Worm (Caenorhabditis elegans) whole organism, L2 larva: ENCODE results near the gene bris-1.

Source experiments
- C34F6.9 ChIP-seq: fragments of 150-350 bp; optimal IDR thresholded peaks from 2 replicates; lab custom pipeline; 2014; ENCODE audit warnings: missing biosample characterization, missing genetic modification characterization
- F13H6.1 ChIP-seq: sonication (generic microtip); optimal IDR thresholded peaks from 2 replicates; lab custom pipeline; 2016; ENCODE audit warnings: missing genetic modification characterization, missing compliant biosample characterization
- R02D3.7 ChIP-seq: fragments of 150-350 bp; optimal IDR thresholded peaks from 2 replicates; lab custom pipeline; 2014; ENCODE audit warnings: missing biosample characterization, missing genetic modification characterization
- ZK546.5 ChIP-seq: sonication (generic microtip); optimal IDR thresholded peaks from 2 replicates; lab custom pipeline; 2017; ENCODE audit warnings: missing biosample characterization, missing genetic modification characterization
- alr-1 ChIP-seq: fragments of 150-350 bp; optimal IDR thresholded peaks from 2 replicates; lab custom pipeline; 2014; ENCODE audit warnings: missing biosample characterization, missing genetic modification characterization
- aly-2 ChIP-seq: fragments of 150-350 bp; optimal IDR thresholded peaks from 2 replicates; lab custom pipeline; 2014; ENCODE audit warnings: missing biosample characterization, missing genetic modification characterization
- ama-1 ChIP-seq: fragments of 150-350 bp; optimal IDR thresholded peaks from 2 replicates; lab custom pipeline; 2018; ENCODE audit warnings: inconsistent platforms
- blmp-1 ChIP-seq: sonication (generic microtip); optimal IDR thresholded peaks from 2 replicates; lab custom pipeline; 2017; ENCODE audit warnings: missing genetic modification characterization, mild to moderate bottlenecking, missing compliant biosample characterization, antibody characterized with exemption, moderate library complexity; ENCODE audit not compliant: insufficient read depth
- ceh-16 ChIP-seq: fragments of 150-350 bp; optimal IDR thresholded peaks from 2 replicates; lab custom pipeline; 2014; ENCODE audit warnings: missing biosample characterization, missing genetic modification characterization
- ceh-82 ChIP-seq: fragments of 150-350 bp; optimal IDR thresholded peaks from 2 replicates; lab custom pipeline; 2014; ENCODE audit warnings: missing biosample characterization, missing genetic modification characterization
- crh-2 ChIP-seq: sonication (generic microtip); optimal IDR thresholded peaks from 2 replicates; lab custom pipeline; 2017; ENCODE audit warnings: missing biosample characterization, missing genetic modification characterization
- dmd-4 ChIP-seq: sonication (generic microtip); optimal IDR thresholded peaks from 2 replicates; lab custom pipeline; 2017; ENCODE audit warnings: missing biosample characterization, missing genetic modification characterization
- egl-27 ChIP-seq: sonication (generic microtip); optimal IDR thresholded peaks from 3 replicates; lab custom pipeline; 2017; ENCODE audit warnings: missing biosample characterization, missing genetic modification reagents, missing genetic modification characterization
- elt-1 ChIP-seq: fragments of 150-350 bp; optimal IDR thresholded peaks from 2 replicates; lab custom pipeline; 2014; ENCODE audit warnings: missing biosample characterization, missing genetic modification characterization
- elt-3 ChIP-seq: sonication (generic microtip); optimal IDR thresholded peaks from 2 replicates; lab custom pipeline; 2017; ENCODE audit warnings: missing biosample characterization, missing genetic modification characterization
- fos-1 ChIP-seq: fragments of 150-350 bp; optimal IDR thresholded peaks from 2 replicates; lab custom pipeline; 2014; ENCODE audit warnings: missing biosample characterization, missing genetic modification characterization
- lin-11 ChIP-seq: fragments of 150-350 bp; sonication (generic microtip); optimal IDR thresholded peaks from 2 replicates; lab custom pipeline; 2014; ENCODE audit warnings: missing biosample characterization, missing genetic modification characterization, inconsistent platforms, mixed read lengths
- lin-13 ChIP-seq: fragments of 150-350 bp; optimal IDR thresholded peaks from 2 replicates; lab custom pipeline; 2014; ENCODE audit warnings: missing biosample characterization, missing genetic modification reagents, missing genetic modification characterization
- lsy-2 ChIP-seq, 2 experiments: fragments of 150-350 bp in 1 of 2; sonication (generic microtip) in 1 of 2; optimal IDR thresholded peaks; 2 replicates each; lab custom pipeline; 2014 to 2017; ENCODE audit warnings: missing biosample characterization in 2 of 2, missing genetic modification characterization in 2 of 2
- mab-5 ChIP-seq: fragments of 150-350 bp; optimal IDR thresholded peaks from 2 replicates; lab custom pipeline; 2014; ENCODE audit warnings: missing biosample characterization, missing genetic modification characterization
- mdl-1 ChIP-seq, 2 experiments: fragments of 150-350 bp in 1 of 2; sonication (generic microtip) in 1 of 2; optimal IDR thresholded peaks; 2 replicates each; lab custom pipeline; 2017; ENCODE audit warnings: missing biosample characterization in 2 of 2, missing genetic modification characterization in 2 of 2
- nhr-10 ChIP-seq: sonication (generic microtip); optimal IDR thresholded peaks from 2 replicates; lab custom pipeline; 2017; ENCODE audit warnings: missing biosample characterization, missing genetic modification characterization
- nhr-11 ChIP-seq: fragments of 150-350 bp; optimal IDR thresholded peaks from 2 replicates; lab custom pipeline; 2014; ENCODE audit warnings: missing biosample characterization, missing genetic modification characterization
- nhr-12 ChIP-seq: fragments of 150-350 bp; optimal IDR thresholded peaks from 2 replicates; lab custom pipeline; 2014; ENCODE audit warnings: missing biosample characterization, missing genetic modification characterization
- nhr-129 ChIP-seq: fragments of 150-350 bp; optimal IDR thresholded peaks from 2 replicates; lab custom pipeline; 2014; ENCODE audit warnings: missing biosample characterization, missing genetic modification characterization
- nhr-21 ChIP-seq: fragments of 150-350 bp; optimal IDR thresholded peaks from 2 replicates; lab custom pipeline; 2014; ENCODE audit warnings: missing biosample characterization, missing genetic modification characterization
- nhr-237 ChIP-seq: fragments of 150-350 bp; optimal IDR thresholded peaks from 2 replicates; lab custom pipeline; 2014; ENCODE audit warnings: missing biosample characterization, missing genetic modification characterization
- nhr-25 ChIP-seq: fragments of 150-350 bp; sonication (generic microtip); optimal IDR thresholded peaks from 3 replicates; lab custom pipeline; 2014; ENCODE audit warnings: missing biosample characterization, missing genetic modification characterization
- nhr-6 ChIP-seq: fragments of 150-350 bp; optimal IDR thresholded peaks from 2 replicates; lab custom pipeline; 2014; ENCODE audit warnings: missing biosample characterization, missing genetic modification characterization
- nhr-77 ChIP-seq: fragments of 150-350 bp; optimal IDR thresholded peaks from 2 replicates; lab custom pipeline; 2014; ENCODE audit warnings: missing biosample characterization, missing genetic modification characterization
- skn-1 ChIP-seq: sonication (generic microtip); optimal IDR thresholded peaks from 2 replicates; lab custom pipeline; 2017; ENCODE audit warnings: missing biosample characterization, missing genetic modification characterization
- sma-3 ChIP-seq: sonication (generic microtip); optimal IDR thresholded peaks from 2 replicates; lab custom pipeline; 2016; ENCODE audit warnings: missing genetic modification reagents, missing genetic modification characterization, missing compliant biosample characterization
- sma-9 ChIP-seq, 2 experiments: fragments of 150-350 bp in 1 of 2; sonication (generic microtip) in 1 of 2; optimal IDR thresholded peaks; 2 replicates each; lab custom pipeline; 2014 to 2016; ENCODE audit warnings: missing genetic modification characterization in 2 of 2, mild to moderate bottlenecking in 1 of 2, missing biosample characterization in 1 of 2, missing compliant biosample characterization in 1 of 2, missing genetic modification reagents in 1 of 2, moderate library complexity in 1 of 2
- snpc-4 ChIP-seq: fragments of 150-350 bp; optimal IDR thresholded peaks from 2 replicates; lab custom pipeline; 2014; ENCODE audit warnings: missing biosample characterization, missing genetic modification characterization
- unc-39 ChIP-seq: fragments of 150-350 bp; optimal IDR thresholded peaks from 2 replicates; lab custom pipeline; 2014; ENCODE audit warnings: missing biosample characterization, missing genetic modification characterization
- unc-55 ChIP-seq: fragments of 150-350 bp; sonication (generic microtip); optimal IDR thresholded peaks from 3 replicates; lab custom pipeline; 2014; ENCODE audit warnings: missing biosample characterization, missing genetic modification reagents, missing genetic modification characterization
- unc-62 ChIP-seq: fragments of 150-350 bp; optimal IDR thresholded peaks from 2 replicates; lab custom pipeline; 2014; ENCODE audit warnings: missing biosample characterization, missing genetic modification reagents, missing genetic modification characterization
- ztf-11 ChIP-seq: sonication (generic microtip); optimal IDR thresholded peaks from 2 replicates; lab custom pipeline; 2017; ENCODE audit warnings: missing biosample characterization, missing genetic modification characterization

bris-1 gene

ce11 chrIV:3843019-3843527 lies 23.9 kb upstream of the bris-1 start:
- TF ChIP-seq egl-27 (tag; lab: Kevin White, UChicago) (no peak), lsy-2 (tag; optimal IDR thresholded peaks at IDR 0.05; lab: Kevin White, UChicago) (no peak), ZK546.5 (tag; lab: Kevin White, UChicago) (no peak), lin-13 (GFP tag; lab: Kevin White, UChicago) (no peak), nhr-25 (tag; lab: Kevin White, UChicago) (no peak), elt-3 (tag; lab: Kevin White, UChicago) (no peak)

ce11 chrIV:3841607-3842006 lies 22.5 kb upstream of the bris-1 start:
- TF ChIP-seq R02D3.7 (tag; lab: Kevin White, UChicago) = no peak
- no peak for TF ChIP-seq sma-9 (GFP tag; optimal IDR thresholded peaks at IDR 0.05; lab: Kevin White, UChicago)
- TF ChIP-seq sma-9 (tag; optimal IDR thresholded peaks at IDR 0.05; lab: Kevin White, UChicago) = no peak
- no peak for TF ChIP-seq dmd-4
- TF ChIP-seq crh-2 (tag; lab: Kevin White, UChicago) = no peak
- no peak for TF ChIP-seq nhr-129
- TF ChIP-seq skn-1 (tag; lab: Kevin White, UChicago) = no peak
- no peak for TF ChIP-seq C34F6.9 (tag; lab: Kevin White, UChicago)
- no peak for TF ChIP-seq unc-39 (tag; lab: Kevin White, UChicago)
- TF ChIP-seq blmp-1 (tag; lab: Kevin White, UChicago) = no peak
- no peak for TF ChIP-seq nhr-21
- TF ChIP-seq lsy-2 (tag; optimal IDR thresholded peaks at IDR 0.05; lab: Kevin White, UChicago) = no peak
- TF ChIP-seq mdl-1 (tag; optimal IDR thresholded peaks at IDR 0.05; lab: Kevin White, UChicago) = no peak
- TF ChIP-seq egl-27 (tag; lab: Kevin White, UChicago) = no peak
- TF ChIP-seq aly-2 (tag; lab: Kevin White, UChicago) = no peak
- TF ChIP-seq lin-11 (tag; lab: Kevin White, UChicago) = no peak
- TF ChIP-seq nhr-25 (tag; lab: Kevin White, UChicago) = no peak
- no peak for TF ChIP-seq nhr-237

- no peak for TF ChIP-seq lsy-2 (tag; optimal IDR thresholded peaks at IDR 0.05; lab: Kevin White, UChicago)
- TF ChIP-seq skn-1 (tag; lab: Kevin White, UChicago) = no peak
- TF ChIP-seq egl-27 (tag; lab: Kevin White, UChicago) = no peak
- TF ChIP-seq nhr-129 = no peak
- no peak for TF ChIP-seq ceh-16 (tag; lab: Kevin White, UChicago)
- no peak for TF ChIP-seq crh-2 (tag; lab: Kevin White, UChicago)
- no peak for TF ChIP-seq ztf-11 (tag; lab: Kevin White, UChicago)
- no peak for TF ChIP-seq R02D3.7 (tag; lab: Kevin White, UChicago)
- TF ChIP-seq F13H6.1 (tag; lab: Kevin White, UChicago) = no peak
These were observed 21.4 kb upstream of the bris-1 start for ce11 chrIV:3840480-3840879.

ce11 chrIV:3839420-3839819 lies 20.3 kb upstream of the bris-1 start, which contains the start of gene F28F9.2:
TSS of gene F28F9.2 (plus strand) at chrIV:3839720.
- no peak for TF ChIP-seq crh-2 (tag; lab: Kevin White, UChicago)
- no peak for TF ChIP-seq fos-1
- no peak for TF ChIP-seq nhr-6 (tag; lab: Kevin White, UChicago)
- no peak for TF ChIP-seq sma-3 (GFP tag; lab: Kevin White, UChicago)
- TF ChIP-seq ZK546.5 (tag; lab: Kevin White, UChicago) = no peak
- no peak for TF ChIP-seq elt-3 (tag; lab: Kevin White, UChicago)
- TF ChIP-seq mdl-1 (tag; optimal IDR thresholded peaks at IDR 0.05; lab: Kevin White, UChicago) = no peak
- TF ChIP-seq nhr-12 (tag; lab: Kevin White, UChicago) = no peak
- no peak for TF ChIP-seq ceh-82
- no peak for TF ChIP-seq aly-2 (tag; lab: Kevin White, UChicago)
- no peak for TF ChIP-seq R02D3.7 (tag; lab: Kevin White, UChicago)
- no peak for TF ChIP-seq ceh-16 (tag; lab: Kevin White, UChicago)
- no peak for TF ChIP-seq nhr-11 (tag; lab: Kevin White, UChicago)
- TF ChIP-seq elt-1 = no peak
- no peak for TF ChIP-seq mab-5 (tag; lab: Kevin White, UChicago)
- no peak for TF ChIP-seq unc-62 (GFP tag; lab: Kevin White, UChicago)
- no peak for TF ChIP-seq C34F6.9 (tag; lab: Kevin White, UChicago)
- TF ChIP-seq dmd-4 = no peak
- TF ChIP-seq, all 48 proteins: peak for 0

- no peak for TF ChIP-seq C34F6.9 (tag; lab: Kevin White, UChicago)
- no peak for TF ChIP-seq unc-55 (GFP tag; lab: Kevin White, UChicago)
- no peak for TF ChIP-seq nhr-21
- no peak for TF ChIP-seq nhr-77 (tag; lab: Kevin White, UChicago)
- no peak for TF ChIP-seq ceh-82
- no peak for TF ChIP-seq alr-1 (tag; lab: Kevin White, UChicago)
- TF ChIP-seq snpc-4 (tag; lab: Kevin White, UChicago) = no peak
- no peak for TF ChIP-seq nhr-10 (tag; lab: Kevin White, UChicago)
- no peak for TF ChIP-seq elt-3 (tag; lab: Kevin White, UChicago)
- TF ChIP-seq ztf-11 (tag; lab: Kevin White, UChicago) = no peak
- TF ChIP-seq ama-1 = no peak
These were observed 19.6 kb upstream of the bris-1 start for ce11 chrIV:3838687-3839086.
